Worm (Caenorhabditis elegans) whole organism, L1 larva: ENCODE data around the gene H40L08.3.

Experiments used
- C04F5.9 ChIP-seq: sonication (generic microtip); optimal IDR thresholded peaks from 2 replicates; lab custom pipeline; 2016; ENCODE audit warnings: missing genetic modification characterization, missing compliant biosample characterization
- C16A3.4 ChIP-seq: fragments of 150-350 bp; optimal IDR thresholded peaks from 2 replicates; lab custom pipeline; 2014; ENCODE audit warnings: missing biosample characterization, missing genetic modification characterization
- aha-1 ChIP-seq: fragments of 150-350 bp; optimal IDR thresholded peaks from 2 replicates; lab custom pipeline; 2014; ENCODE audit warnings: missing biosample characterization, missing genetic modification characterization
- blmp-1 ChIP-seq: fragments of 150-350 bp; optimal IDR thresholded peaks from 2 replicates; lab custom pipeline; 2014; ENCODE audit warnings: missing biosample characterization, missing genetic modification characterization
- ceh-63 ChIP-seq: fragments of 200-800 bp; sonication (Bioruptor generic); optimal IDR thresholded peaks from 2 replicates; lab custom pipeline; 2018; ENCODE audit warnings: mild to moderate bottlenecking, missing genetic modification characterization, missing compliant biosample characterization
- ceh-82 ChIP-seq, 3 experiments: fragments of 150-350 bp in 1 of 3; sonication (generic microtip) in 2 of 3; optimal IDR thresholded peaks; 2 replicates each; lab custom pipeline; 2014 to 2017; ENCODE audit warnings: missing biosample characterization in 3 of 3, missing genetic modification characterization in 3 of 3
- ceh-88 ChIP-seq: fragments of 200-800 bp; sonication (Bioruptor generic); IDR thresholded peaks from 2 replicates; pipeline ENCODE4 v1.3.6; 2022; ENCODE audit warnings: missing genetic modification characterization, missing compliant biosample characterization
- dpl-1 ChIP-seq, 3 experiments: fragments of 150-350 bp in 2 of 3; sonication (generic microtip) in 1 of 3; optimal IDR thresholded peaks; 2 replicates each; lab custom pipeline; 2014 to 2017; ENCODE audit warnings: missing biosample characterization in 3 of 3, missing genetic modification characterization in 3 of 3, missing genetic modification reagents in 3 of 3
- efl-1 ChIP-seq, 4 experiments: fragments of 150-350 bp; optimal IDR thresholded peaks in 3 of 4; peaks in 1 of 4; 1 replicate in 1 of 4; 2 replicates in 3 of 4; lab custom pipeline; 2014; ENCODE audit warnings: missing biosample characterization in 2 of 4, missing genetic modification characterization in 2 of 4, missing genetic modification reagents in 2 of 4
- egl-13 ChIP-seq: sonication (generic microtip); optimal IDR thresholded peaks from 2 replicates; lab custom pipeline; 2016; ENCODE audit warnings: missing genotype, missing genetic modification reagents, missing genetic modification characterization, missing compliant biosample characterization
- egl-27 ChIP-seq, 2 experiments: fragments of 150-350 bp in 1 of 2; sonication (generic microtip); optimal IDR thresholded peaks; 3 replicates each; lab custom pipeline; 2017 to 2018; ENCODE audit warnings: missing biosample characterization in 2 of 2, missing genetic modification characterization in 2 of 2, missing genetic modification reagents in 2 of 2
- elt-3 ChIP-seq, 6 experiments: fragments of 150-350 bp in 1 of 6; sonication (generic microtip); optimal IDR thresholded peaks; 2 replicates each; lab custom pipeline; 2017 to 2018; ENCODE audit warnings: missing biosample characterization in 6 of 6, missing genetic modification characterization in 6 of 6, inconsistent platforms in 1 of 6
- ets-5 ChIP-seq: fragments of 200-800 bp; sonication (Bioruptor generic); IDR thresholded peaks from 2 replicates; pipeline ENCODE4 v1.3.6; 2022; ENCODE audit warnings: missing genetic modification characterization, missing compliant biosample characterization
- fkh-10 ChIP-seq: sonication (generic microtip); optimal IDR thresholded peaks from 2 replicates; lab custom pipeline; 2017; ENCODE audit warnings: missing biosample characterization, missing genetic modification reagents, missing genetic modification characterization
- fkh-4 ChIP-seq: sonication (generic microtip); optimal IDR thresholded peaks from 2 replicates; lab custom pipeline; 2016; ENCODE audit warnings: missing compliant biosample characterization, missing genetic modification characterization, borderline replicate concordance
- fkh-8 ChIP-seq: sonication (generic microtip); optimal IDR thresholded peaks from 2 replicates; lab custom pipeline; 2016; ENCODE audit warnings: mild to moderate bottlenecking, missing genetic modification characterization, missing compliant biosample characterization
- fos-1 ChIP-seq: fragments of 150-350 bp; optimal IDR thresholded peaks from 2 replicates; lab custom pipeline; 2014; ENCODE audit warnings: missing biosample characterization, missing genetic modification characterization
- irx-1 ChIP-seq: sonication (generic microtip); optimal IDR thresholded peaks from 2 replicates; lab custom pipeline; 2016; ENCODE audit warnings: missing genetic modification characterization, missing compliant biosample characterization
- jun-1 ChIP-seq: fragments of 150-350 bp; optimal IDR thresholded peaks from 2 replicates; lab custom pipeline; 2014; ENCODE audit warnings: missing biosample characterization, missing genetic modification reagents, missing genetic modification characterization
- lin-35 ChIP-seq, 2 experiments: fragments of 150-350 bp; optimal IDR thresholded peaks; 2 replicates each; lab custom pipeline; 2014; ENCODE audit warnings: missing biosample characterization in 2 of 2, missing genetic modification characterization in 2 of 2, missing genetic modification reagents in 2 of 2
- lin-39 ChIP-seq: fragments of 150-350 bp; optimal IDR thresholded peaks from 2 replicates; lab custom pipeline; 2014; ENCODE audit warnings: missing biosample characterization, missing genetic modification reagents, missing genetic modification characterization
- lir-3 ChIP-seq: sonication (generic microtip); optimal IDR thresholded peaks from 2 replicates; lab custom pipeline; 2016; ENCODE audit warnings: mild to moderate bottlenecking, missing genetic modification characterization, moderate library complexity, missing compliant biosample characterization; ENCODE audit not compliant: poor library complexity
- lsy-2 ChIP-seq, 2 experiments: fragments of 150-350 bp; optimal IDR thresholded peaks; 2 replicates each; lab custom pipeline; 2014; ENCODE audit warnings: missing biosample characterization in 2 of 2, missing genetic modification characterization in 2 of 2
- mab-9 ChIP-seq: fragments of 200-800 bp; sonication (Bioruptor generic); IDR thresholded peaks from 2 replicates; pipeline ENCODE4 v1.3.6; 2022; ENCODE audit warnings: missing genetic modification reagents, missing genetic modification characterization, missing compliant biosample characterization
- mef-2 ChIP-seq: fragments of 150-350 bp; optimal IDR thresholded peaks from 2 replicates; lab custom pipeline; 2014; ENCODE audit warnings: missing biosample characterization, missing genetic modification characterization
- mep-1 ChIP-seq: fragments of 150-350 bp; optimal IDR thresholded peaks from 2 replicates; lab custom pipeline; 2014; ENCODE audit warnings: missing biosample characterization, missing genetic modification characterization
- nhr-11 ChIP-seq: fragments of 150-350 bp; optimal IDR thresholded peaks from 2 replicates; lab custom pipeline; 2014; ENCODE audit warnings: missing biosample characterization, missing genetic modification characterization
- nhr-19 ChIP-seq: fragments of 200-800 bp; sonication (Bioruptor generic); conservative IDR thresholded peaks from 2 replicates; pipeline ENCODE4 v1.3.6; 2022; ENCODE audit warnings: missing genetic modification characterization, missing compliant biosample characterization
- nhr-237 ChIP-seq: fragments of 150-350 bp; optimal IDR thresholded peaks from 2 replicates; lab custom pipeline; 2014; ENCODE audit warnings: missing biosample characterization, missing genetic modification characterization
- nhr-47 ChIP-seq: sonication (generic microtip); optimal IDR thresholded peaks from 2 replicates; lab custom pipeline; 2016; ENCODE audit warnings: mild to moderate bottlenecking, missing genetic modification characterization, moderate library complexity, missing compliant biosample characterization
- nhr-71 ChIP-seq: sonication (generic microtip); optimal IDR thresholded peaks from 2 replicates; lab custom pipeline; 2016; ENCODE audit warnings: mild to moderate bottlenecking, missing genetic modification characterization, moderate library complexity, missing compliant biosample characterization
- nhr-90 ChIP-seq: sonication (generic microtip); optimal IDR thresholded peaks from 2 replicates; lab custom pipeline; 2016; ENCODE audit warnings: mild to moderate bottlenecking, missing genetic modification characterization, missing compliant biosample characterization; ENCODE audit not compliant: poor library complexity
- pax-3 ChIP-seq: fragments of 200-800 bp; sonication (Bioruptor generic); optimal IDR thresholded peaks from 2 replicates; lab custom pipeline; 2018; ENCODE audit warnings: mild to moderate bottlenecking, missing genetic modification characterization, moderate library complexity, missing compliant biosample characterization
- pqm-1 ChIP-seq: sonication (generic microtip); optimal IDR thresholded peaks from 3 replicates; lab custom pipeline; 2017; ENCODE audit warnings: missing biosample characterization, missing genetic modification characterization
- skn-1 ChIP-seq: fragments of 150-350 bp; optimal IDR thresholded peaks from 2 replicates; lab custom pipeline; 2014; ENCODE audit warnings: missing biosample characterization, missing genetic modification characterization
- snpc-4 ChIP-seq: fragments of 150-350 bp; optimal IDR thresholded peaks from 2 replicates; lab custom pipeline; 2014; ENCODE audit warnings: missing biosample characterization, missing genetic modification characterization
- sup-37 ChIP-seq: fragments of 200-800 bp; sonication (Bioruptor generic); optimal IDR thresholded peaks from 2 replicates; lab custom pipeline; 2018; ENCODE audit warnings: mild to moderate bottlenecking, missing genetic modification characterization, missing compliant biosample characterization
- tlp-1 ChIP-seq: fragments of 150-350 bp; optimal IDR thresholded peaks from 2 replicates; lab custom pipeline; 2014; ENCODE audit warnings: missing biosample characterization, missing genetic modification characterization
- unc-62 ChIP-seq: fragments of 150-350 bp; optimal IDR thresholded peaks from 2 replicates; lab custom pipeline; 2014; ENCODE audit warnings: missing biosample characterization, missing genetic modification reagents, missing genetic modification characterization
- vab-15 ChIP-seq: sonication (generic microtip); optimal IDR thresholded peaks from 2 replicates; lab custom pipeline; 2017; ENCODE audit warnings: missing genotype, mild to moderate bottlenecking, missing genetic modification characterization, missing compliant biosample characterization
- xbp-1 ChIP-seq: sonication (generic microtip); optimal IDR thresholded peaks from 2 replicates; lab custom pipeline; 2016; ENCODE audit warnings: missing genetic modification characterization, missing compliant biosample characterization
- ztf-11 ChIP-seq, 2 experiments: sonication (generic microtip); optimal IDR thresholded peaks; 2 replicates each; lab custom pipeline; 2016 to 2017; ENCODE audit warnings: missing genetic modification characterization in 2 of 2, missing biosample characterization in 1 of 2, missing compliant biosample characterization in 1 of 2
- ztf-4 ChIP-seq: fragments of 150-350 bp; optimal IDR thresholded peaks from 2 replicates; lab custom pipeline; 2014; ENCODE audit warnings: missing biosample characterization, missing genetic modification characterization

The H40L08.3 gene

ce11 chrX:15112172-15112571 is 36.3 kb upstream of the H40L08.3 start:
- TF ChIP-seq snpc-4 (tag; lab: Kevin White, UChicago) (peak; percentile 5), aha-1 (tag; lab: Kevin White, UChicago) (no peak)

- TF ChIP-seq nhr-19 (no peak), blmp-1 (peak; percentile 54)
These were observed 31.9 kb upstream of the H40L08.3 start, which contains the start of gene mlt-9 for ce11 chrX:15107747-15108252. TSS of gene mlt-9 (minus strand) at chrX:15107797.

DNA sequence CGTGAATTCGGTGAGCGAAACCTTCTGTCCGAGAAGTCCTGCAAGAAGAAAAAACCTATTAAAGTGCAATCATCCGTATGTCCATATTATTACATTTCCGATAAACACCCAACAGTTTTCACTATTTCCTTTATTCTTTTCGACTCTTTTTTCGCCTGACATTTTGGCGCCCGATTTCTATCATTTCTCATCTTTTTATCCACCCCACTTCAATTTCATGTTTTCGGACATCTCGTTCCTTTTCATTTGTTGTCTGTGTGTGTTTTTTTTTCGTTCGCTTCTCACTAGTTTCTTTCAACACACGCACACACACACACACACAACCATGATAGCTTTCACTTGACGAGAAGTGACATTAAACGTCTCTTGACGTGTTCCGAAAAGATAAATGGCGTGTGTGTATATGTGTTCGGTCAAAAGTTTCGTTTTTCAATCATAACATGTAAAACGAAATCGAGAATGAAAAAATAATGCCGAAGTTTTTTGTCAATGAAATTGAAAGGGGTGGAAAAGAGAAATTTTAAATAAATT is 29.1 kb upstream of the H40L08.3 start:
- no peak for TF ChIP-seq egl-27 (tag; optimal IDR thresholded peaks at IDR 0.05; lab: Kevin White, UChicago)
- TF ChIP-seq blmp-1: peak; percentile 94

ce11 chrX:15103481-15103880 is 27.6 kb upstream of the H40L08.3 start:
- no peak for TF ChIP-seq irx-1 (tag; lab: Kevin White, UChicago)
- no peak for TF ChIP-seq egl-13 (tag; lab: Kevin White, UChicago)
- no peak for TF ChIP-seq pqm-1 (tag; lab: Kevin White, UChicago)
- TF ChIP-seq nhr-11 (tag; lab: Kevin White, UChicago): no peak
- no peak for TF ChIP-seq nhr-237
- TF ChIP-seq ets-5: no peak
- no peak for TF ChIP-seq skn-1 (tag; lab: Kevin White, UChicago)
- TF ChIP-seq jun-1 (tag; lab: Kevin White, UChicago): no peak
- TF ChIP-seq ztf-4 (tag; lab: Kevin White, UChicago): no peak
- TF ChIP-seq lsy-2 (tag; optimal IDR thresholded peaks at IDR 0.05; lab: Kevin White, UChicago): no peak
- TF ChIP-seq mef-2 (tag; lab: Kevin White, UChicago): no peak
- TF ChIP-seq lin-35 (GFP tag; optimal IDR thresholded peaks at IDR 0.05; lab: Kevin White, UChicago): no peak
- no peak for TF ChIP-seq mab-9
- TF ChIP-seq fos-1 (tag; lab: Kevin White, UChicago): no peak

DNA sequence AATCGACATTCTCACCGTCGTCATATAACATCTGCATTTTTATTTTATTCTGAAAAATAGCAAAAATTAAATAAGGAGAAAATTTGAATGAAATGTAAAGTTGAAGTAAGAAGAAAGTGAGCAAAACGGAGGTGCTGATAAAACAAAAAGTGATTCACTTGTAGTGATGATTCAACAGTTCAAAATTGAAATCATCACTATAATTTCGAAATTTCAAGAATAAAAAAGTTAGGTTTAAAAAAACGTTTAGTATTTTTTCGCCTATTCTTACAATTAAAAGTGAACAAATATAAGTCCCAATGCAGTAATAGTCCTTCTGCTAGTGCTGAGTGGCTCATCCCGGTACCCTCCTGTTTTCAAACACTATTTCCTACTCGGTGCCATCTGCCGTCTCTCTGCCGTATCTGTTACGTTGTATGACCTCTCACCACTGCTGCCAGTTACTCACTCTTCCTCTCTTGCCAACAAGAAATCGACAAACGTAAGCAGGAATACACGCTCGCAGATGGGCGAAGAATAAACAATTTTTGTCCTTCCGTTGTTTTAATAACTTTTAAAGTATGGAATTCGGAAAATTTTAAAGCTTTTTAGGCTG is 24.6 kb upstream of the H40L08.3 start, which contains the start of gene dhhc-1:
Gene dhhc-1 (minus strand): TSS at position 51 of the 595 bp plus-strand sequence.
- TF ChIP-seq nhr-90 (tag; lab: Kevin White, UChicago) (no peak), lin-39 (tag; lab: Kevin White, UChicago) (peak; percentile 25), vab-15 (tag; lab: Kevin White, UChicago) (no peak), elt-3 (tag; optimal IDR thresholded peaks at IDR 0.05; lab: Kevin White, UChicago) (no peak), ceh-63 (GFP tag; lab: Kevin White, UChicago) (no peak), C04F5.9 (tag; lab: Kevin White, UChicago) (no peak), blmp-1 (peak; percentile 42), nhr-47 (peak; percentile 29), dpl-1 (GFP tag; optimal IDR thresholded peaks at IDR 0.05; lab: Kevin White, UChicago) (peak in 1 of 3 experiments; percentile 6), mep-1 (tag; lab: Kevin White, UChicago) (peak; percentile 48), unc-62 (GFP tag; lab: Kevin White, UChicago) (no peak), ceh-88 (GFP tag; lab: Robert Waterston, UW) (no peak), sup-37 (GFP tag; lab: Kevin White, UChicago) (no peak), fkh-8 (no peak), pax-3 (tag; lab: Kevin White, UChicago) (no peak), xbp-1 (peak; percentile 24), tlp-1 (tag; lab: Kevin White, UChicago) (no peak), irx-1 (tag; lab: Kevin White, UChicago) (no peak), lir-3 (tag; lab: Kevin White, UChicago) (no peak), fkh-10 (GFP tag; lab: Kevin White, UChicago) (no peak), fkh-4 (tag; lab: Kevin White, UChicago) (no peak), efl-1 (optimal IDR thresholded peaks at IDR 0.05; lab: Kevin White, UChicago) (peak in 1 of 2 experiments; percentile 30), efl-1 (GFP tag; optimal IDR thresholded peaks at IDR 0.05 in 1 of 2; lab: Kevin White, UChicago) (no peak), snpc-4 (tag; lab: Kevin White, UChicago) (no peak), lsy-2 (tag; optimal IDR thresholded peaks at IDR 0.05; lab: Kevin White, UChicago) (peak in 1 of 2 experiments; percentile 15), C16A3.4 (no peak), ceh-82 (tag; optimal IDR thresholded peaks at IDR 0.05; lab: Kevin White, UChicago) (peak; percentile 19 to 60 (median 28)), nhr-71 (tag; lab: Kevin White, UChicago) (peak; percentile 60), ztf-11 (tag; optimal IDR thresholded peaks at IDR 0.05; lab: Kevin White, UChicago) (no peak)
